Worm (Caenorhabditis elegans): Measurements from ENCODE around the gene W02H5.8.

Gene W02H5.8

ce11 chrV:2617499-2617898, 35.0 kb downstream of the W02H5.8 start:
- TF ChIP-seq dmd-8 (GFP tag; IDR thresholded peaks at IDR 0.05) (no peak), unc-39 (tag; optimal IDR thresholded peaks at IDR 0.05) (no peak), madf-5 (GFP tag; IDR thresholded peaks at IDR 0.05) (no peak), daf-16 (GFP tag; optimal IDR thresholded peaks at IDR 0.05) (no peak), daf-16 (tag; optimal IDR thresholded peaks at IDR 0.05) (no peak), nhr-28 (tag; optimal IDR thresholded peaks at IDR 0.05) (peak; percentile 95), daf-8 (GFP tag; IDR thresholded peaks at IDR 0.05) (no peak), nhr-102 (tag; optimal IDR thresholded peaks at IDR 0.05) (no peak), hlh-30 (tag; optimal IDR thresholded peaks at IDR 0.05; ENCODE audit: insufficient read depth) (no peak), lin-13 (GFP tag; optimal IDR thresholded peaks at IDR 0.05) (no peak), zfp-3 (GFP tag; conservative IDR thresholded peaks at IDR 0.05) (no peak), lsy-2 (tag; optimal IDR thresholded peaks at IDR 0.05) (no peak), T26A8.4 (GFP tag; IDR thresholded peaks at IDR 0.05) (no peak), aha-1 (tag) (peak; percentile 30), zip-2 (tag; optimal IDR thresholded peaks at IDR 0.05) (no peak)

ce11 chrV:2614986-2615687, 37.3 kb downstream of the W02H5.8 start, which contains the start of gene F53E10.1:
Gene F53E10.1 (plus strand): TSS chrV:2615310.
- TF ChIP-seq attf-4 (tag; optimal IDR thresholded peaks at IDR 0.05), result no peak
- TF ChIP-seq mxl-3 (GFP tag; optimal IDR thresholded peaks at IDR 0.05), result no peak
- TF ChIP-seq zip-2 (tag; optimal IDR thresholded peaks at IDR 0.05), result no peak
- TF ChIP-seq lin-39 (tag; optimal IDR thresholded peaks at IDR 0.05), result no peak
- TF ChIP-seq daf-12 (tag; optimal IDR thresholded peaks at IDR 0.05), result no peak
- TF ChIP-seq ceh-20 (GFP tag; IDR thresholded peaks at IDR 0.05), result no peak
- no peak for TF ChIP-seq gei-8 (GFP tag; optimal IDR thresholded peaks at IDR 0.05)
- TF ChIP-seq hif-1 (tag; optimal IDR thresholded peaks at IDR 0.05), result peak in 1 of 2 experiments; percentile 8
- TF ChIP-seq spr-3 (GFP tag; optimal IDR thresholded peaks at IDR 0.05), result no peak
- peak; percentile 57 for TF ChIP-seq mes-2 (tag; optimal IDR thresholded peaks at IDR 0.05; ENCODE audit: poor library complexity, severe bottlenecking)
- TF ChIP-seq unc-130 (GFP tag; optimal IDR thresholded peaks at IDR 0.05), result no peak
- no peak for TF ChIP-seq rbr-2 (tag; optimal IDR thresholded peaks at IDR 0.05)
- TF ChIP-seq arid-1 (GFP tag; conservative IDR thresholded peaks at IDR 0.05), result no peak
- peak; percentile 90 for TF ChIP-seq hlh-11 (tag; optimal IDR thresholded peaks at IDR 0.05)
- TF ChIP-seq lsy-2 (tag; optimal IDR thresholded peaks at IDR 0.05), result peak in 1 of 2 experiments; percentile 1
- TF ChIP-seq snpc-1.2 (GFP tag; IDR thresholded peaks at IDR 0.05), result no peak
- no peak for TF ChIP-seq nhr-237 (tag; optimal IDR thresholded peaks at IDR 0.05)
- no peak for TF ChIP-seq zfp-2 (tag; optimal IDR thresholded peaks at IDR 0.05)
- TF ChIP-seq dve-1 (tag; optimal IDR thresholded peaks at IDR 0.05; ENCODE audit: insufficient read depth), result peak; percentile 84
- no peak for TF ChIP-seq sdz-12 (GFP tag; optimal IDR thresholded peaks at IDR 0.05)
- no peak for TF ChIP-seq D1046.2 (GFP tag; IDR thresholded peaks at IDR 0.05)
- no peak for TF ChIP-seq lin-29 (GFP tag; IDR thresholded peaks at IDR 0.05)
- no peak for TF ChIP-seq unc-39 (tag; optimal IDR thresholded peaks at IDR 0.05)
- TF ChIP-seq daf-16 (GFP tag; optimal IDR thresholded peaks at IDR 0.05), result peak in 1 of 2 experiments; percentile 26
- peak; percentile 77 for TF ChIP-seq daf-16 (tag; optimal IDR thresholded peaks at IDR 0.05)
- TF ChIP-seq aha-1 (tag), result peak; percentile 90
- peak; percentile 71 for TF ChIP-seq mep-1 (tag; optimal IDR thresholded peaks at IDR 0.05)
- peak; percentile 43 for TF ChIP-seq dpl-1 (GFP tag; optimal IDR thresholded peaks at IDR 0.05)
- no peak for TF ChIP-seq lin-15B (tag; optimal IDR thresholded peaks at IDR 0.05)
- no peak for TF ChIP-seq saeg-2 (GFP tag; IDR thresholded peaks at IDR 0.05)
- no peak for TF ChIP-seq F37D6.2 (tag; optimal IDR thresholded peaks at IDR 0.05)
- no peak for TF ChIP-seq zip-11 (GFP tag; IDR thresholded peaks at IDR 0.05)
- TF ChIP-seq skn-1 (tag; optimal IDR thresholded peaks at IDR 0.05), result no peak
- TF ChIP-seq nhr-76 (tag; optimal IDR thresholded peaks at IDR 0.05), result no peak
- TF ChIP-seq nhr-11 (tag; optimal IDR thresholded peaks at IDR 0.05), result no peak
- peak; percentile 14 to 64 for TF ChIP-seq mdl-1 (tag; optimal IDR thresholded peaks at IDR 0.05)
- TF ChIP-seq dmd-9 (GFP tag; IDR thresholded peaks at IDR 0.05), result no peak
- TF ChIP-seq Y5F2A.4 (GFP tag; optimal IDR thresholded peaks at IDR 0.05), result no peak
- TF ChIP-seq hlh-30 (tag; optimal IDR thresholded peaks at IDR 0.05; ENCODE audit: insufficient read depth), result peak; percentile 83
- TF ChIP-seq php-3 (GFP tag; IDR thresholded peaks at IDR 0.05), result no peak
